Fruit fly (Drosophila melanogaster): ENCODE data around the gene CG8064.

- TF ChIP-seq h (optimal IDR thresholded peaks at IDR 0.05) (no peak), ttk (optimal IDR thresholded peaks at IDR 0.05) (no peak), insv (optimal IDR thresholded peaks at IDR 0.05) (no peak), psq (optimal IDR thresholded peaks at IDR 0.05) (no peak), Sin3A (optimal IDR thresholded peaks at IDR 0.05) (no peak)
Observed at dm6 chr3R:18276688-18277087, 6.8 kb upstream of the CG8064 start.

Measured in Kc167 (cell line).